Worm (Caenorhabditis elegans): ENCODE results near the gene mop-25.2.
"Not testable (repeated sequence)": the region's sequence is repeated elsewhere in the genome, so short reads cannot be mapped to it uniquely, and the experiment has no call there.

DNA sequence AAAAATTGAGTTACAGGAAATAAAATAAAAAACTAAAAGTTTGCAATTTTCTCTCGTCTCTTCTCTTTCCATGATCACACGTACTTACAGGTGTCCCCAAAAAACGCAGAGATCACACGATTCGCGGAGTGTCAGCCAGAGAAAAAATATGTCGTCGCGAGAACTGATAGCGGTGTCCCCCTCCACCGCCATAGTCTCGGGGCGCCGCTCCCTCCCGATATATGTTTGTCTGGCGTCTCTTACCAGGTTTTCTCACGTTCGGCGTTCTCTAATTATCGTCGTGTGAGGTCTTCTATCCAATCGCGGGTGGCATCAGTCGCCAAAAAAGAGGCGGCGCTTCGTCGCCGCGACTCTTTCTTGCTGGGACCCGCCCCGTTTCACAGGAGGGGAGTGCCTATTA is 28.3 kb upstream of the mop-25.2 start, which contains the start of gene mab-3:
- TF ChIP-seq dpl-1 (GFP tag; optimal IDR thresholded peaks at IDR 0.05); snpc-1.1 (tag; optimal IDR thresholded peaks at IDR 0.05; ENCODE audit: insufficient read depth); zim-3 (tag; optimal IDR thresholded peaks at IDR 0.05); chd-7 (tag; optimal IDR thresholded peaks at IDR 0.05); snpc-4 (GFP tag; optimal IDR thresholded peaks at IDR 0.05); snpc-4 (tag; optimal IDR thresholded peaks at IDR 0.05); ama-1 (optimal IDR thresholded peaks at IDR 0.05); ama-1 (GFP tag; optimal IDR thresholded peaks at IDR 0.05); mxl-1 (tag; optimal IDR thresholded peaks at IDR 0.05); B0261.1 (tag; optimal IDR thresholded peaks at IDR 0.05); Y53F4B.3 (GFP tag; IDR thresholded peaks at IDR 0.05); F23B12.7 (tag; optimal IDR thresholded peaks at IDR 0.05; ENCODE audit: insufficient read depth); Y56A3A.18 (GFP tag; IDR thresholded peaks at IDR 0.05); C06A6.2 (GFP tag; conservative IDR thresholded peaks at IDR 0.05): not testable (repeated sequence)
